Fruit fly (Drosophila melanogaster): ENCODE results near the gene CG9215.

The CG9215 gene

DNA sequence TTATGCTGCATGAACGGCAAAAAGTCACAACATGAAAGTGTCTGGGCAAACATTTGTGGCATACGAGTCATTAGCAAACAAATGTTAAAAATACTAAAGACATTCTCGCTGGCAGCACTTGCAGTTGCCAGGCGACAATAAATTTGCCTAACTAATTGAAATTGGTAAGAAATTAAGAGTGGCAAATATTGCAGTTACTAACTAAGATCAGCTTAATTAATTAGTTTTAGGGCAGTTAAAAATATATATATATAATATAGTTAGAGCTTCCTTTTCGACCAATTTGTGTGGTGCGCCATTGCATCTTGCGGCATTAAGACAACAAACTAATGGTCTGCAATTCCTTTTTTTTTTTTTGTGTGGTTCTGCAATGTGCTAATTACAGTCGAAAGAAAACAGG lies 35.2 kb upstream of the CG9215 start (continued):
- 0 out of 2 replicates have a peak, but pooled peaks have one; percentile 11 for TF ChIP-seq CG4360 (GFP tag; IDR thresholded peaks at IDR 0.05)
- TF ChIP-seq ken (GFP tag; IDR thresholded peaks at IDR 0.05): peak; percentile 54; the same call in 1 of the 3 replicates
- peak; percentile 44 for TF ChIP-seq nmo (GFP tag; optimal IDR thresholded peaks at IDR 0.05)
- TF ChIP-seq sc (optimal IDR thresholded peaks at IDR 0.05): no peak
- TF ChIP-seq sc (GFP tag; optimal IDR thresholded peaks at IDR 0.05): peak; percentile 22
- TF ChIP-seq CG7839 (tag; optimal IDR thresholded peaks at IDR 0.05): peak; percentile 19
- TF ChIP-seq CG6813 (GFP tag; optimal IDR thresholded peaks at IDR 0.05): no peak
- peak; percentile 19 for TF ChIP-seq grau (tag; optimal IDR thresholded peaks at IDR 0.05)
- peak; percentile 13 for TF ChIP-seq Med (GFP tag)
- peak; percentile 47; the same call in 1 of the 2 replicates for TF ChIP-seq ap (GFP tag; IDR thresholded peaks at IDR 0.05)
- peak; percentile 13 for TF ChIP-seq lab (GFP tag; optimal IDR thresholded peaks at IDR 0.05)
- TF ChIP-seq CG9437 (GFP tag; optimal IDR thresholded peaks at IDR 0.05): peak; percentile 15
- peak; percentile 44 for TF ChIP-seq fd96Cb (tag; optimal IDR thresholded peaks at IDR 0.05)
- TF ChIP-seq seq (GFP tag; IDR thresholded peaks at IDR 0.05): no peak
- TF ChIP-seq YL-1 (GFP tag; optimal IDR thresholded peaks at IDR 0.05): no peak
- TF ChIP-seq CG10366 (GFP tag; IDR thresholded peaks at IDR 0.05): peak; percentile 36; the same call in 1 of the 2 replicates
- no peak for TF ChIP-seq crol (GFP tag; IDR thresholded peaks at IDR 0.05)
- TF ChIP-seq Sry-δ (GFP tag; optimal IDR thresholded peaks at IDR 0.05): no peak
- TF ChIP-seq trem (tag; optimal IDR thresholded peaks at IDR 0.05): peak; percentile 23
- TF ChIP-seq MBD-R2 (GFP tag; IDR thresholded peaks at IDR 0.05): no peak; the same call in 1 of the 2 replicates
- TF ChIP-seq CG9727 (GFP tag; optimal IDR thresholded peaks at IDR 0.05): peak; percentile 29
- peak; percentile 5 for TF ChIP-seq CG13424 (tag; optimal IDR thresholded peaks at IDR 0.05)
- TF ChIP-seq Oli (tag; optimal IDR thresholded peaks at IDR 0.05): peak; percentile 41
- no peak for TF ChIP-seq Mes4 (GFP tag; optimal IDR thresholded peaks at IDR 0.05)
- TF ChIP-seq ranshi (GFP tag; IDR thresholded peaks at IDR 0.05): 0 out of 2 replicates have a peak, but pooled peaks have one; percentile 47
- peak; percentile 53 for TF ChIP-seq CG17359 (tag; optimal IDR thresholded peaks at IDR 0.05)
- peak; percentile 39; the same call in 1 of the 2 replicates for TF ChIP-seq CG31441 (GFP tag; IDR thresholded peaks at IDR 0.05)
- TF ChIP-seq CG10979 (tag; optimal IDR thresholded peaks at IDR 0.05): peak; percentile 60
- peak; percentile 49 for TF ChIP-seq zen (tag; optimal IDR thresholded peaks at IDR 0.05)
- TF ChIP-seq dmrt11E (tag; optimal IDR thresholded peaks at IDR 0.05): peak; percentile 49
- peak; percentile 78 for TF ChIP-seq ci (GFP tag; IDR thresholded peaks at IDR 0.05)
- no peak for TF ChIP-seq Trl (optimal IDR thresholded peaks at IDR 0.05)
- TF ChIP-seq Trl (GFP tag; optimal IDR thresholded peaks at IDR 0.05): no peak
- TF ChIP-seq peb (GFP tag; IDR thresholded peaks at IDR 0.05): 0 out of 2 replicates have a peak, but pooled peaks have one; percentile 24
- TF ChIP-seq Hr51 (GFP tag; optimal IDR thresholded peaks at IDR 0.05): peak in 1 of 2 experiments; percentile 36

DNA sequence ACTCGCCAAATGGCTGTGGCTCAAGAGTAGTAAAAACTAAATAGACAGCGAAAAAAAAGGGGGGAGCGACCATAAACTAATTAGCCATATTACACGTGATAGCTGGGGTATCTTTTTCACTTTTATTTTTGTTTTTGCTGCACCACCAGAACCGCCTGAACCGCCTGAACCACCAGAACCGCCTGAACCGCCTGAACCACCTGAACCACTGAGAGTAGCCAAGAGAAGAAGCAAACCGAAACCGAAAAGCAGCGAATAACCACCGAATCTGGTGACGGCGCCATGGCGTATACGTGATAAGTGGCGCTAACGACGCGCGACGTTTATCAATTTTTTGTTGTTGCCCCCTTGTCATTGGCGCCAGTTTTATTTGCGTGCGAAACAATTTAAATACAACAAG lies 33.9 kb upstream of the CG9215 start:
- TF ChIP-seq CG2678 (tag; optimal IDR thresholded peaks at IDR 0.05) (peak; percentile 15), sug (tag; optimal IDR thresholded peaks at IDR 0.05) (peak; percentile 35), Med (GFP tag) (peak; percentile 75), chn (GFP tag; optimal IDR thresholded peaks at IDR 0.05) (no peak), CG15269 (tag; optimal IDR thresholded peaks at IDR 0.05) (peak; percentile 1), sna (GFP tag; IDR thresholded peaks at IDR 0.05; ENCODE audit: partially characterized antibody) (no peak), cwo (GFP tag; optimal IDR thresholded peaks at IDR 0.05) (peak; percentile 62), Deaf1 (tag; optimal IDR thresholded peaks at IDR 0.05) (peak; percentile 4), CG14050 (GFP tag; IDR thresholded peaks at IDR 0.05) (peak; percentile 51; the same call in 1 of the 3 replicates), exex (tag; optimal IDR thresholded peaks at IDR 0.05) (peak; percentile 30)

All from whole organism, embryonic.